Fruit fly (Drosophila melanogaster): ENCODE measurements around the gene CG32240.

DNA sequence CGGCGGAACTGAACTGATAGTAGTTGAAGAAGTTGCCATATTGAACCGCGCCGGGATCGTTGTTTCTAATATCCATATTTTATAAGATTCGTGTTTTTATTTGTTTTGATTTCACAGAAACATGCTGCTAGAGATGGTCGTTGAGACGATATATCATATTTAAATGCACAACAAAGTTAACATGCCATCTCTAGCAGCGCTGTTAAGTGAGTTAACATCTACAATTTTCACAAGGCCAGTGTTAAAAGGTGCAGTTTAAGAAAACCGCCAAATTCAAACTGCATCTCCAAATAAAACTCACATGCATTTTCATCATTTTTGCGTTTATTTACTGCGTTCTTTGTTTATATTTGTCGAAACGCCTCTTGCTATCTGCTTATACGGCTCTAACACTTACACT is 14.1 kb downstream of the CG32240 start, which contains the start of gene CG11342:
- TF ChIP-seq usp (GFP tag; optimal IDR thresholded peaks at IDR 0.05), result no peak
- no peak for TF ChIP-seq psq (optimal IDR thresholded peaks at IDR 0.05)
- TF ChIP-seq EcR (GFP tag; optimal IDR thresholded peaks at IDR 0.05), result no peak
